Worm (Caenorhabditis elegans): ENCODE results near the gene B0244.15.

Gene B0244.15

ce11 chrIII:5707546-5707945, 35.6 kb upstream of the B0244.15 start:
- no peak for TF ChIP-seq ceh-24 (tag; optimal IDR thresholded peaks at IDR 0.05)
- TF ChIP-seq hlh-30 (tag; optimal IDR thresholded peaks at IDR 0.05; ENCODE audit: insufficient read depth): no peak
- TF ChIP-seq ceh-34 (tag; optimal IDR thresholded peaks at IDR 0.05): no peak
- no peak for TF ChIP-seq sox-2 (GFP tag; IDR thresholded peaks at IDR 0.05)
- TF ChIP-seq eyg-1 (tag; optimal IDR thresholded peaks at IDR 0.05): no peak
- no peak for TF ChIP-seq hlh-15 (tag; optimal IDR thresholded peaks at IDR 0.05)
- TF ChIP-seq che-1 (tag; optimal IDR thresholded peaks at IDR 0.05): no peak
- TF ChIP-seq pax-1 (tag; optimal IDR thresholded peaks at IDR 0.05): no peak
- no peak for TF ChIP-seq ceh-31 (tag; optimal IDR thresholded peaks at IDR 0.05)
- TF ChIP-seq ahr-1 (tag; optimal IDR thresholded peaks at IDR 0.05): no peak
- TF ChIP-seq Y22D7AL.16 (tag; optimal IDR thresholded peaks at IDR 0.05): no peak
- TF ChIP-seq pat-9 (tag; optimal IDR thresholded peaks at IDR 0.05): no peak
- TF ChIP-seq nhr-11 (tag; optimal IDR thresholded peaks at IDR 0.05): no peak
- TF ChIP-seq unc-42 (tag; optimal IDR thresholded peaks at IDR 0.05): no peak
- no peak for TF ChIP-seq hlh-13 (GFP tag; optimal IDR thresholded peaks at IDR 0.05)
- TF ChIP-seq tbx-7 (tag; optimal IDR thresholded peaks at IDR 0.05): no peak
- TF ChIP-seq ceh-9 (tag; optimal IDR thresholded peaks at IDR 0.05): no peak
- no peak for TF ChIP-seq sox-4 (tag; optimal IDR thresholded peaks at IDR 0.05)
- TF ChIP-seq pros-1 (tag; optimal IDR thresholded peaks at IDR 0.05): no peak
- no peak for TF ChIP-seq dmd-4 (tag; optimal IDR thresholded peaks at IDR 0.05; ENCODE audit: borderline replicate concordance)

ce11 chrIII:5708024-5708423, 35.2 kb upstream of the B0244.15 start:
- no peak for TF ChIP-seq ceh-45 (GFP tag; IDR thresholded peaks at IDR 0.05)
- no peak for TF ChIP-seq mec-3 (tag; optimal IDR thresholded peaks at IDR 0.05; ENCODE audit: borderline replicate concordance)
- TF ChIP-seq elt-4 (tag; optimal IDR thresholded peaks at IDR 0.05): no peak
- TF ChIP-seq ceh-19 (GFP tag; optimal IDR thresholded peaks at IDR 0.05): peak; percentile 29
- no peak for TF ChIP-seq unc-55 (GFP tag; optimal IDR thresholded peaks at IDR 0.05)
- peak; percentile 8 for TF ChIP-seq ceh-34 (tag; optimal IDR thresholded peaks at IDR 0.05)
- no peak for TF ChIP-seq unc-3 (GFP tag; conservative IDR thresholded peaks at IDR 0.05)
- TF ChIP-seq unc-3 (tag; optimal IDR thresholded peaks at IDR 0.05): no peak

ce11 chrIII:5709224-5709623, 34.0 kb upstream of the B0244.15 start, which contains the start of gene hpo-28:
Gene hpo-28 (minus strand): TSS chrIII:5709324.
- TF ChIP-seq hlh-6 (tag; optimal IDR thresholded peaks at IDR 0.05) (no peak), lim-6 (tag; optimal IDR thresholded peaks at IDR 0.05) (no peak), pros-1 (tag; optimal IDR thresholded peaks at IDR 0.05) (no peak), elt-4 (tag; optimal IDR thresholded peaks at IDR 0.05) (no peak), pqm-1 (tag; optimal IDR thresholded peaks at IDR 0.05) (no peak), hlh-8 (tag; optimal IDR thresholded peaks at IDR 0.05) (no peak), che-1 (tag; optimal IDR thresholded peaks at IDR 0.05) (no peak), K02D7.2 (tag; optimal IDR thresholded peaks at IDR 0.05) (no peak), C08G9.2 (tag; optimal IDR thresholded peaks at IDR 0.05) (no peak), ceh-6 (GFP tag; optimal IDR thresholded peaks at IDR 0.05) (no peak), eyg-1 (tag; optimal IDR thresholded peaks at IDR 0.05) (no peak), dve-1 (tag; optimal IDR thresholded peaks at IDR 0.05) (no peak), T23F11.4 (GFP tag; optimal IDR thresholded peaks at IDR 0.05) (no peak), zip-5 (tag; optimal IDR thresholded peaks at IDR 0.05) (no peak), Y22D7AL.16 (tag; optimal IDR thresholded peaks at IDR 0.05) (no peak), rnt-1 (tag; optimal IDR thresholded peaks at IDR 0.05) (no peak), nhr-11 (tag; optimal IDR thresholded peaks at IDR 0.05) (no peak), fkh-6 (tag; optimal IDR thresholded peaks at IDR 0.05) (no peak), ztf-16 (tag; optimal IDR thresholded peaks at IDR 0.05) (no peak), ceh-2 (tag; optimal IDR thresholded peaks at IDR 0.05) (no peak)

Measured in whole organism, late embryonic.